Fruit fly (Drosophila melanogaster) whole organism, embryonic: ENCODE results near the gene T48.
A peak's percentile ranks its signal among the peaks of the same experiment; 100 is the strongest.

Experiments used
- Atf-2 ChIP-seq: fragments of 200-800 bp; sonication (Bioruptor generic); optimal IDR thresholded peaks from 2 replicates; lab custom pipeline; 2016; ENCODE audit warnings: missing biosample characterization, missing genetic modification characterization
- Bgb ChIP-seq: fragments of 200-800 bp; sonication (Bioruptor generic); IDR thresholded peaks from 2 replicates; pipeline ENCODE4 v1.3.6; 2022; ENCODE audit warnings: missing biosample characterization, missing genetic modification characterization; ENCODE audit not compliant: partially characterized antibody
- CG1233 ChIP-seq: fragments of 200-800 bp; sonication (Bioruptor generic); optimal IDR thresholded peaks from 4 replicates; lab custom pipeline; 2018; ENCODE audit warnings: missing biosample characterization, mild to moderate bottlenecking, missing genetic modification characterization
- CG13424 ChIP-seq: fragments of 200-800 bp; sonication (Bioruptor generic); optimal IDR thresholded peaks from 2 replicates; lab custom pipeline; 2019; ENCODE audit warnings: missing biosample characterization, mild to moderate bottlenecking, missing genetic modification characterization, moderate library complexity
- CG14014 ChIP-seq: fragments of 200-800 bp; sonication (Bioruptor generic); IDR thresholded peaks from 2 replicates; pipeline ENCODE4 v1.3.6; 2022; ENCODE audit warnings: missing biosample characterization, missing genetic modification characterization
- CG15514 ChIP-seq: fragments of 200-800 bp; sonication (Bioruptor generic); optimal IDR thresholded peaks from 3 replicates; lab custom pipeline; 2017; ENCODE audit warnings: missing biosample characterization, missing genetic modification characterization, mild to moderate bottlenecking, moderate library complexity, missing genetic modification reagents
- CG16813 ChIP-seq: fragments of 200-800 bp; sonication (Bioruptor generic); IDR thresholded peaks from 3 replicates; pipeline ENCODE4 v1.3.6; 2022; ENCODE audit warnings: missing biosample characterization, missing genetic modification characterization; ENCODE audit not compliant: partially characterized antibody
- CG32767 ChIP-seq: fragments of 200-800 bp; sonication (Bioruptor generic); IDR thresholded peaks from 2 replicates; pipeline ENCODE4 v1.3.6; 2022; ENCODE audit warnings: missing biosample characterization, missing genetic modification characterization
- CG4360 ChIP-seq: fragments of 200-800 bp; sonication (Bioruptor generic); IDR thresholded peaks from 2 replicates; pipeline ENCODE4 v1.3.6; 2022; ENCODE audit warnings: missing biosample characterization, missing genetic modification characterization
- CG5953 ChIP-seq: fragments of 200-800 bp; sonication (Bioruptor generic); IDR thresholded peaks from 2 replicates; pipeline ENCODE4 v1.3.6; 2022; ENCODE audit warnings: missing biosample characterization, missing genetic modification characterization
- CG7839 ChIP-seq: fragments of 200-800 bp; sonication (Bioruptor generic); optimal IDR thresholded peaks from 3 replicates; lab custom pipeline; 2018; ENCODE audit warnings: missing biosample characterization, mild to moderate bottlenecking, missing genetic modification characterization, moderate library complexity
- CG7987 ChIP-seq: fragments of 200-800 bp; sonication (Bioruptor generic); optimal IDR thresholded peaks from 2 replicates; lab custom pipeline; 2018; ENCODE audit warnings: missing biosample characterization, mild to moderate bottlenecking, missing genetic modification characterization, moderate library complexity
- CG9727 ChIP-seq: fragments of 200-800 bp; sonication (Bioruptor generic); optimal IDR thresholded peaks from 3 replicates; lab custom pipeline; 2017; ENCODE audit warnings: missing biosample characterization, mild to moderate bottlenecking, missing genetic modification characterization
- CTCF ChIP-seq: fragments of 200-800 bp; sonication (Bioruptor generic); optimal IDR thresholded peaks from 2 replicates; lab custom pipeline; 2017; ENCODE audit warnings: missing biosample characterization, mild to moderate bottlenecking, missing genetic modification characterization, moderate library complexity
- Deaf1 ChIP-seq: fragments of 200-800 bp; optimal IDR thresholded peaks from 3 replicates; lab custom pipeline; 2019; ENCODE audit warnings: missing biosample characterization, mild to moderate bottlenecking, missing genetic modification characterization, moderate library complexity
- E2f1 ChIP-seq: fragments of 200-800 bp; sonication (Bioruptor generic); IDR thresholded peaks from 2 replicates; pipeline ENCODE4 v1.3.6; 2022; ENCODE audit warnings: missing biosample characterization, missing genetic modification characterization
- Fer3 ChIP-seq: fragments of 200-800 bp; sonication (Bioruptor generic); optimal IDR thresholded peaks from 2 replicates; lab custom pipeline; 2018; ENCODE audit warnings: missing biosample characterization, mild to moderate bottlenecking, missing genetic modification characterization, moderate library complexity
- HmgZ ChIP-seq: fragments of 200-800 bp; sonication (Bioruptor generic); optimal IDR thresholded peaks from 2 replicates; lab custom pipeline; 2018; ENCODE audit warnings: missing biosample characterization, mild to moderate bottlenecking, missing genetic modification characterization
- Hmr ChIP-seq: fragments of 200-800 bp; sonication (Bioruptor generic); optimal IDR thresholded peaks from 3 replicates; lab custom pipeline; 2017; ENCODE audit warnings: mild to moderate bottlenecking, missing biosample characterization, missing genetic modification reagents, missing genetic modification characterization
- Jarid2 ChIP-seq: fragments of 200-800 bp; sonication (Bioruptor generic); optimal IDR thresholded peaks from 3 replicates; lab custom pipeline; 2017; ENCODE audit warnings: mild to moderate bottlenecking, missing biosample characterization, missing genetic modification reagents, missing genetic modification characterization
- NFAT ChIP-seq: fragments of 200-800 bp; sonication (Bioruptor generic); IDR thresholded peaks from 2 replicates; pipeline ENCODE4 v1.3.6; 2022; ENCODE audit warnings: missing biosample characterization, missing genetic modification characterization
- Oli ChIP-seq: fragments of 200-800 bp; sonication (Bioruptor generic); optimal IDR thresholded peaks from 2 replicates; lab custom pipeline; 2018; ENCODE audit warnings: missing biosample characterization, mild to moderate bottlenecking, missing genetic modification characterization, moderate library complexity
- Pdp1 ChIP-seq, 2 experiments: fragments of 200-800 bp; sonication (Bioruptor generic); optimal IDR thresholded peaks; 3 replicates each; lab custom pipeline; 2016; ENCODE audit warnings: missing biosample characterization in 2 of 2, missing genetic modification characterization in 2 of 2, mild to moderate bottlenecking in 1 of 2, moderate library complexity in 1 of 2
- Poxn ChIP-seq: fragments of 200-800 bp; sonication (Bioruptor generic); IDR thresholded peaks from 2 replicates; pipeline ENCODE4 v1.3.6; 2022; ENCODE audit warnings: missing biosample characterization, missing genetic modification characterization
- Ptx1 ChIP-seq: fragments of 200-800 bp; sonication (Bioruptor generic); IDR thresholded peaks from 2 replicates; pipeline ENCODE4 v1.3.6; 2022; ENCODE audit warnings: missing biosample characterization, missing genetic modification characterization
- Rfx ChIP-seq: fragments of 200-800 bp; sonication (Bioruptor generic); IDR thresholded peaks from 2 replicates; pipeline ENCODE4 v1.3.6; 2022; ENCODE audit warnings: missing biosample characterization, missing genetic modification characterization
- Sry-β ChIP-seq: fragments of 200-800 bp; sonication (Bioruptor generic); optimal IDR thresholded peaks from 2 replicates; lab custom pipeline; 2018; ENCODE audit warnings: missing biosample characterization, mild to moderate bottlenecking, missing genetic modification characterization, moderate library complexity
- cas ChIP-seq: fragments of 200-800 bp; sonication (Bioruptor generic); IDR thresholded peaks from 2 replicates; pipeline ENCODE4 v1.3.6; 2022; ENCODE audit warnings: missing biosample characterization, missing genetic modification characterization
- cg ChIP-seq: fragments of 200-800 bp; sonication (Bioruptor generic); optimal IDR thresholded peaks from 3 replicates; lab custom pipeline; 2019; ENCODE audit warnings: missing biosample characterization, mild to moderate bottlenecking, missing genetic modification characterization, moderate library complexity
- chinmo ChIP-seq: fragments of 200-800 bp; sonication (Bioruptor generic); IDR thresholded peaks from 4 replicates; pipeline ENCODE4 v1.3.6; 2022; ENCODE audit warnings: missing biosample characterization, missing genetic modification characterization; ENCODE audit not compliant: partially characterized antibody
- croc ChIP-seq: fragments of 200-800 bp; sonication (Bioruptor generic); conservative IDR thresholded peaks from 3 replicates; pipeline ENCODE4 v1.3.6; 2022; ENCODE audit warnings: missing biosample characterization, missing genetic modification characterization
- cwo ChIP-seq: fragments of 200-800 bp; sonication (Bioruptor generic); optimal IDR thresholded peaks from 3 replicates; lab custom pipeline; 2017; ENCODE audit warnings: missing biosample characterization, missing genetic modification characterization, mild to moderate bottlenecking, moderate library complexity, missing genetic modification reagents
- ems ChIP-seq: fragments of 200-800 bp; sonication (Bioruptor generic); optimal IDR thresholded peaks from 3 replicates; lab custom pipeline; 2016; ENCODE audit warnings: missing biosample characterization, missing genetic modification characterization
- fd102C ChIP-seq: fragments of 200-800 bp; sonication (Bioruptor generic); optimal IDR thresholded peaks from 2 replicates; lab custom pipeline; 2018; ENCODE audit warnings: missing biosample characterization, mild to moderate bottlenecking, missing genetic modification characterization, moderate library complexity
- grn ChIP-seq: fragments of 200-800 bp; sonication (Bioruptor generic); optimal IDR thresholded peaks from 3 replicates; lab custom pipeline; 2017; ENCODE audit warnings: missing biosample characterization, missing genetic modification characterization
- ham ChIP-seq: fragments of 200-800 bp; sonication (Bioruptor generic); IDR thresholded peaks from 2 replicates; pipeline ENCODE4 v1.3.6; 2022; ENCODE audit warnings: missing biosample characterization, missing genetic modification characterization
- ind ChIP-seq: fragments of 200-800 bp; sonication (Bioruptor generic); optimal IDR thresholded peaks from 3 replicates; lab custom pipeline; 2016; ENCODE audit warnings: missing biosample characterization, missing genetic modification characterization
- jumu ChIP-seq: fragments of 200-800 bp; sonication (Bioruptor generic); optimal IDR thresholded peaks from 3 replicates; lab custom pipeline; 2016; ENCODE audit warnings: missing biosample characterization, missing genetic modification characterization
- knrl ChIP-seq: fragments of 200-800 bp; sonication (Bioruptor generic); IDR thresholded peaks from 3 replicates; pipeline ENCODE4 v1.3.6; 2022; ENCODE audit warnings: missing biosample characterization, missing genetic modification characterization; ENCODE audit not compliant: partially characterized antibody
- mirr ChIP-seq: fragments of 200-800 bp; sonication (Bioruptor generic); optimal IDR thresholded peaks from 3 replicates; lab custom pipeline; 2018; ENCODE audit warnings: missing biosample characterization, mild to moderate bottlenecking, missing genetic modification characterization
- onecut ChIP-seq: fragments of 200-800 bp; sonication (Bioruptor generic); IDR thresholded peaks from 2 replicates; pipeline ENCODE4 v1.3.6; 2022; ENCODE audit warnings: missing biosample characterization, missing genetic modification characterization
- otp ChIP-seq: fragments of 200-800 bp; sonication (Bioruptor generic); IDR thresholded peaks from 3 replicates; pipeline ENCODE4, ENCODE4 v1.3.6; 2022; ENCODE audit warnings: missing biosample characterization, missing genetic modification characterization
- pita ChIP-seq: fragments of 200-800 bp; sonication (Bioruptor generic); optimal IDR thresholded peaks from 2 replicates; lab custom pipeline; 2017; ENCODE audit warnings: missing biosample characterization, mild to moderate bottlenecking, missing genetic modification characterization
- sob ChIP-seq: fragments of 200-800 bp; sonication (Bioruptor generic); IDR thresholded peaks from 2 replicates; pipeline ENCODE4 v1.3.6; 2022; ENCODE audit warnings: missing biosample characterization, missing genetic modification characterization
- tna ChIP-seq: fragments of 200-800 bp; sonication (Bioruptor generic); IDR thresholded peaks from 2 replicates; pipeline ENCODE4 v1.3.6; 2022; ENCODE audit warnings: missing biosample characterization, missing genetic modification characterization; ENCODE audit not compliant: partially characterized antibody
- twi ChIP-seq: fragments of 200-800 bp; optimal IDR thresholded peaks from 2 replicates; lab custom pipeline; 2019; ENCODE audit warnings: missing biosample characterization, mild to moderate bottlenecking, missing genetic modification characterization, moderate library complexity
- unc-4 ChIP-seq: fragments of 200-800 bp; sonication (Bioruptor generic); IDR thresholded peaks from 2 replicates; pipeline ENCODE4 v1.3.6; 2022; ENCODE audit warnings: missing biosample characterization, missing genetic modification characterization; ENCODE audit not compliant: partially characterized antibody

The T48 gene

DNA sequence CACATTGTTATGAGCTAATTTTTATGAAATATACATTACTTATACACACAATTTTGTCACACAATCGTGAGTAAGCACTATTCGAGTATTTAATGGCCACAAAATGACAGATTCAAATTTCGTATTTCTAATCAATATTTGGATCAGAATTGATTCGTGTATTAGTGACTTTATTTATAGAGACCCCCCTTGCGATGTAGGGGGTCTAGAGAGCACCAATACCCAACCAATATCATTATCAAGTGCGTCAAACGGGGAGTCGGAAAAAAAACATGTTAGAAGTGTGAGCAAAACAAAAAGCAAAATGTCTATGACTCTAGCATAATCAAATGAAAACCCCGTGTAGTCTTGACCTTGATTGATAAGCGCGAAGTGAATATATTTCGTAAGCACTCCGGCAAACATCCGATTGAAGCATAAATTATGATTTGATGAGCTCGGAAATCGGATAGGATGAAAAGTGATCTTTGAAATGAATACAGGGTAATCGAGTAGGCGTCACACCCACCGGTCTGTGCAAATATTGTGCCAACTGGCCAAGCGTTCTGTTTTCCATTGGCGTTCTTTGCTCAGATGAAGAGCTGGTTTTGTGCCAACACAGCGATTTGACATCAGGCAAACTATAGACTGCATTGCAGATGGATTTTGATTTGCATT, 70.8 kb downstream of the T48 start (continued):
- TF ChIP-seq Poxn (GFP tag; lab: Robert Waterston, UW) (no peak), CG7839 (tag; lab: Kevin White, UChicago) (peak; percentile 46), Jarid2 (GFP tag; lab: Kevin White, UChicago) (no peak), Fer3 (peak; percentile 25), Atf-2 (GFP tag; lab: Kevin White, UChicago) (peak; percentile 4), onecut (GFP tag; lab: Robert Waterston, UW) (no peak), CG14014 (GFP tag; lab: Robert Waterston, UW) (0 out of 2 replicates have a peak, but pooled peaks have one; percentile 16), CG4360 (GFP tag; lab: Robert Waterston, UW) (no peak), E2f1 (GFP tag; lab: Robert Waterston, UW) (no peak), CG15514 (GFP tag; lab: Kevin White, UChicago) (peak; percentile 33), Hmr (peak; percentile 54), HmgZ (tag; lab: Kevin White, UChicago) (peak; percentile 43)
- TF ChIP-seq, all 482 proteins: peak for 79

DNA sequence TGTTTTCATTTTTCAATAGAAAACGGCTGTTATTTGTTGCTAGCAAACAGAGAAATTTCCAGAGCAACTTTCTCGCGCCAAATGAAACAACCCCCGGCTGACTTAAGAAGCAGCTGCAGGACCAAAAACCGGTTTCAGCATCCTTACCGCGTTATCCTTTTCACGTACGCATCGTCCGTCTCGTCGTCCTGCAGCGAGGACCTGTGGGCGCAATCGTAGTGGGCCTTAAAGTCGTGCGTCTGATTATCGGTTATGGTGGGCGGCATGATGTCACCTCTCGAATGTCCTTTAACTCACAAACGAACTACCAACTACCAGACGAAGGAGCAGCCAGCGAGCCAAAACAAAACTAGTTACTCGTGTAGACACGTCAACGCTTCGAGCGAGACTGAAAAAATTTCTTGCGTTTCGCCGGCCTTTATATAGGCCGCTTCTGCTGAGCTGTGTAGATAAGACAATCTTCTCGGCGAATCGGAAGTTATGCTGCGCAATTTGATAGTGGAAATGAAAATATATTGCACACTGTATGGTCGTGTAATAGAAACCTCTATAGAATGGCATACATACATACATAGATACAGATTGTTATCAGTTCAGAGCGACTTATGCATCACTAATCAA, 71.4 kb downstream of the T48 start:
- TF ChIP-seq sob (GFP tag; lab: Robert Waterston, UW), result 0 out of 2 replicates have a peak, but pooled peaks have one; percentile 9
- 0 out of 3 replicates have a peak, but pooled peaks have one; percentile 36 for TF ChIP-seq knrl (GFP tag; lab: Robert Waterston, UW)
- TF ChIP-seq CG32767 (GFP tag; lab: Robert Waterston, UW), result 0 out of 2 replicates have a peak, but pooled peaks have one; percentile 30
- TF ChIP-seq fd102C, result no peak
- TF ChIP-seq ems (GFP tag; lab: Kevin White, UChicago), result no peak
- no peak for TF ChIP-seq CTCF (GFP tag; lab: Kevin White, UChicago)
- TF ChIP-seq mirr (GFP tag; lab: Kevin White, UChicago), result peak; percentile 33
- TF ChIP-seq Bgb (GFP tag; lab: Robert Waterston, UW), result peak; percentile 22; the same call in 1 of the 2 replicates
- no peak for TF ChIP-seq CG16813
- TF ChIP-seq jumu (GFP tag; lab: Kevin White, UChicago), result no peak
- no peak for TF ChIP-seq CG1233 (GFP tag; lab: Kevin White, UChicago)
- TF ChIP-seq chinmo (GFP tag; lab: Robert Waterston, UW), result 0 out of 4 replicates have a peak, but pooled peaks have one; percentile 65
- no peak for TF ChIP-seq twi (tag; lab: Kevin White, UChicago)
- no peak for TF ChIP-seq Ptx1 (GFP tag; lab: Robert Waterston, UW)
- TF ChIP-seq cwo, result no peak
- TF ChIP-seq unc-4, result no peak
- TF ChIP-seq Deaf1 (tag; lab: Kevin White, UChicago), result peak; percentile 3
- peak; percentile 70 for TF ChIP-seq grn (GFP tag; lab: Kevin White, UChicago)
- TF ChIP-seq CG7987, result peak; percentile 6
- TF ChIP-seq croc (GFP tag; lab: Robert Waterston, UW), result no peak
- no peak for TF ChIP-seq tna (GFP tag; lab: Robert Waterston, UW)
- TF ChIP-seq otp, result 0 out of 3 replicates have a peak, but pooled peaks have one; percentile 14
- peak in 1 of 2 experiments; percentile 33 for TF ChIP-seq Pdp1 (GFP tag; optimal IDR thresholded peaks at IDR 0.05; lab: Kevin White, UChicago)
- TF ChIP-seq cg (GFP tag; lab: Kevin White, UChicago), result no peak
- no peak for TF ChIP-seq ham (GFP tag; lab: Robert Waterston, UW)
- no peak for TF ChIP-seq NFAT
- TF ChIP-seq ind (GFP tag; lab: Kevin White, UChicago), result no peak
- no peak for TF ChIP-seq Sry-β
- TF ChIP-seq CG13424, result no peak
- no peak for TF ChIP-seq CG5953 (GFP tag; lab: Robert Waterston, UW)
- no peak for TF ChIP-seq Oli
- no peak for TF ChIP-seq CG9727 (GFP tag; lab: Kevin White, UChicago)
- no peak for TF ChIP-seq CG4360 (GFP tag; lab: Robert Waterston, UW)
- no peak for TF ChIP-seq cas (GFP tag; lab: Robert Waterston, UW)
- 0 out of 2 replicates have a peak, but pooled peaks have one; percentile 4 for TF ChIP-seq Rfx
- no peak for TF ChIP-seq pita
